Fruit fly (Drosophila melanogaster): Measurements from ENCODE around the gene CG7706.

The CG7706 gene

DNA sequence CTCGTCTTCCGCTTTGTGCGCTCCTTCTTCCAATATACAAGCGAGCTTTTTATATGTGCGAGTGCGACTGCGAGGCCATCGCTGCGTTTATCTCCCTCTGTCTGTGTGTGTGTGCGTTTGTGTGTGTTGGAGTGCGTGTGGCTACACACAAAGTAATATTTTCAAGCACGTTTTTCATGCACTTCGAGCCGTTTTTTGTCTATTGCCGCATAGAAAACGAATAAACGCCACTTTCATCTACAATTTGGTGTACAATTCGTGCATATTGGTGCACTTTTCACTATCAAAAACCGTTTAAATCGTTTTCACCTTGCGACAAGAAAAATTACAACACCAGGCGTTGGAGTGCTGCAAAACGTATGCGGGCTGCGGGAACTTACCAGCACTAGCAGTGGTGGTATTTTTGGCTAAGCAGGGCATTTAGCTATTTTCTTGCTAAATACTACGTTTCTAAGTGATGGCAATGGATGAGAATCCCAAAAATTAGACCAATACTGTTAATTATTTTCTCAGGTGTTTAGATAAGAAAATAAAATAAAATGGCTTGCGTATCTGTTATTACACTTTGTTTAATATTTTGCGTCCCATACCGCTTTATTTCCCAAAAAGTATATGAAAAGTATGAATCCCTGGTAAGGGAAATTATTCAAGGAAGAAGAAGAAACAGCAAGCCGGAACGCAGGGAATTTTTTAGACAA, 18.5 kb upstream of the CG7706 start, which contains the start of the genes CG31224 and CstF64 (continued):
- TF ChIP-seq achi (GFP tag; optimal IDR thresholded peaks at IDR 0.05): peak; percentile 76
- peak; percentile 70 for TF ChIP-seq Ets96B (tag; optimal IDR thresholded peaks at IDR 0.05)
- peak; percentile 80 for TF ChIP-seq acj6 (GFP tag; optimal IDR thresholded peaks at IDR 0.05)
- no peak for TF ChIP-seq CG4318 (GFP tag; optimal IDR thresholded peaks at IDR 0.05)
- TF ChIP-seq CG31627 (GFP tag; optimal IDR thresholded peaks at IDR 0.05): peak; percentile 89
- no peak for TF ChIP-seq Smox (GFP tag; optimal IDR thresholded peaks at IDR 0.05)
- TF ChIP-seq fkh (GFP tag; optimal IDR thresholded peaks at IDR 0.05): no peak
- peak; percentile 78 for TF ChIP-seq Eip75B (GFP tag; optimal IDR thresholded peaks at IDR 0.05)
- no peak for TF ChIP-seq Sox102F (GFP tag; optimal IDR thresholded peaks at IDR 0.05)
- peak; percentile 76 for TF ChIP-seq eg (GFP tag; IDR thresholded peaks at IDR 0.05)
- peak; percentile 54 for TF ChIP-seq fd59A (GFP tag; optimal IDR thresholded peaks at IDR 0.05)
- peak; percentile 84 for TF ChIP-seq Hr4 (GFP tag; optimal IDR thresholded peaks at IDR 0.05)
- peak; percentile 49 for TF ChIP-seq dsx (GFP tag; optimal IDR thresholded peaks at IDR 0.05; ENCODE audit: poor library complexity, severe bottlenecking)
- peak; percentile 55 for TF ChIP-seq Lpt (GFP tag; optimal IDR thresholded peaks at IDR 0.05)
- no peak for TF ChIP-seq spab (GFP tag; optimal IDR thresholded peaks at IDR 0.05)
- peak; percentile 89 for TF ChIP-seq vri (GFP tag; optimal IDR thresholded peaks at IDR 0.05)
- TF ChIP-seq Sox14 (GFP tag; optimal IDR thresholded peaks at IDR 0.05): peak; percentile 86
- TF ChIP-seq CG8319 (GFP tag; optimal IDR thresholded peaks at IDR 0.05): peak; percentile 76
- TF ChIP-seq Eip93F (GFP tag; optimal IDR thresholded peaks at IDR 0.05): peak; percentile 5
- TF ChIP-seq salr (GFP tag; optimal IDR thresholded peaks at IDR 0.05): peak in 1 of 2 experiments; percentile 44
- TF ChIP-seq CG10631 (GFP tag; optimal IDR thresholded peaks at IDR 0.05): peak; percentile 85
- peak; percentile 89 for TF ChIP-seq Hr39 (GFP tag; optimal IDR thresholded peaks at IDR 0.05)
- TF ChIP-seq CG15336 (GFP tag; IDR thresholded peaks at IDR 0.05): peak; percentile 59
- no peak for TF ChIP-seq CG10669 (GFP tag; optimal IDR thresholded peaks at IDR 0.05)
- peak; percentile 93 for TF ChIP-seq Eip78C (GFP tag)
- peak; percentile 90 for TF ChIP-seq pdm3 (GFP tag; optimal IDR thresholded peaks at IDR 0.05)
- TF ChIP-seq Sox15 (GFP tag; optimal IDR thresholded peaks at IDR 0.05): peak; percentile 73
- TF ChIP-seq CG16779 (tag; optimal IDR thresholded peaks at IDR 0.05): no peak
- TF ChIP-seq CG11762 (GFP tag; optimal IDR thresholded peaks at IDR 0.05; ENCODE audit: insufficient read depth): peak; percentile 37
- peak; percentile 83 for TF ChIP-seq Met (GFP tag; optimal IDR thresholded peaks at IDR 0.05)
- TF ChIP-seq CG3919 (GFP tag; optimal IDR thresholded peaks at IDR 0.05): peak; percentile 83

DNA sequence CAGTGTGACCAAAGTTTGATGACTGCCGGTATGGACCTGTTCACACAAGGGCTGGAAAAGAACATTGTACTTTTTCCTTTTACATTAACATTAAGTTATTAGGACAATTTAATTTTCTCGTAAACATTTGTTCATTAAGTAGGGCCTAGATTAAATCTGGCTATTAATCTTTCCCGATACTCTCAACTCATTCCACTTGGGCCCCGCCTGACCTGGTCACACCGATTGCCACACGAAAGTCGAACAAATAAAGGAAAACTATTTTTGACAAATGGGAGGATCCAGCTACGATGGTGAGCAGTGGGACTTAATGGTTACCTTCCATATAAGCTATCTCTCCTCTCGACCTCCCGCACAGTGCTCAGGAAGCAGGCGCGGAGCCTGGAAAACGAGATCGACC, 14.1 kb upstream of the CG7706 start, which contains the start of the genes Cpsf73 and Gos28:
Cpsf73 (minus strand) TSS at position 28 of the 400 bp plus-strand sequence.
Gos28 (plus strand) TSS at position 214 of the 400 bp plus-strand sequence.
- TF ChIP-seq CG1621 (tag; optimal IDR thresholded peaks at IDR 0.05) (no peak), CG31627 (GFP tag; optimal IDR thresholded peaks at IDR 0.05) (peak; percentile 19), Sox102F (GFP tag; optimal IDR thresholded peaks at IDR 0.05) (no peak), esn (GFP tag; optimal IDR thresholded peaks at IDR 0.05) (peak; percentile 34), dsx (GFP tag; optimal IDR thresholded peaks at IDR 0.05; ENCODE audit: poor library complexity, severe bottlenecking) (peak; percentile 7), topi (GFP tag; optimal IDR thresholded peaks at IDR 0.05) (peak; percentile 23), Sox14 (GFP tag; optimal IDR thresholded peaks at IDR 0.05) (peak; percentile 70), Eip78C (GFP tag) (peak; percentile 64), fd85E (GFP tag; optimal IDR thresholded peaks at IDR 0.05) (no peak), CG3919 (GFP tag; optimal IDR thresholded peaks at IDR 0.05) (peak; percentile 22)

DNA sequence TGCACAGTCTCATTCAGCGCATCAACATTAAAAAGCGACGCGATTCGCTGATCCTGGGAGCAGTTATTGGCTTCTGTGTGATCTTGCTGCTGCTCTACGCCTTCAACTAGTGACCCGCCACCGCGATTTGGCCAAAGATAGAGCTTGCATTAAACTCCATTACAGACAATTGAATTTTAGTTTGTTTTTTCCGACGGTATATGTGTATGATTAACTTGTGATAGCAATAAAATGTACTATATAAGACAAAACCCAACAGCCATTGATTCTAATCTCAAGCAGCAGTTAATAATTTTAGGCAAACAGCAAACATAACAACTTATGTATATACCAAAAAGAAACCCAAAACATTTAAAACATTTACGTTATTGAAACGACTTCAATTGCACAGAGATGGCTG, 12.6 kb upstream of the CG7706 start, which contains the start of gene CG31231:
CG31231 (plus strand) TSS at position 301 of the 400 bp plus-strand sequence.
- TF ChIP-seq CG8119 (GFP tag; IDR thresholded peaks at IDR 0.05): no peak
- TF ChIP-seq CG32006 (GFP tag; optimal IDR thresholded peaks at IDR 0.05): no peak
- TF ChIP-seq CG6792 (GFP tag; optimal IDR thresholded peaks at IDR 0.05): no peak
- TF ChIP-seq Gug (GFP tag; IDR thresholded peaks at IDR 0.05): no peak
- TF ChIP-seq CG8632 (GFP tag; optimal IDR thresholded peaks at IDR 0.05): no peak
- TF ChIP-seq CG15336 (GFP tag; IDR thresholded peaks at IDR 0.05): no peak
